Fruit fly (Drosophila melanogaster) whole organism, embryonic: ENCODE results near the gene Cp16.

Source experiments
- Asciz ChIP-seq: fragments of 200-800 bp; sonication (Bioruptor generic); optimal IDR thresholded peaks from 2 replicates; lab custom pipeline; 2017; ENCODE audit warnings: missing biosample characterization, mild to moderate bottlenecking, missing genetic modification characterization, missing genetic modification reagents
- Atf6 ChIP-seq: fragments of 200-800 bp; sonication (Bioruptor generic); IDR thresholded peaks from 2 replicates; pipeline ENCODE4 v1.3.6; 2022; ENCODE audit warnings: missing biosample characterization, missing genetic modification characterization
- B-H2 ChIP-seq: fragments of 200-800 bp; sonication (Bioruptor generic); optimal IDR thresholded peaks from 2 replicates; lab custom pipeline; 2018; ENCODE audit warnings: missing biosample characterization, mild to moderate bottlenecking, missing genetic modification characterization
- BtbVII ChIP-seq: fragments of 200-800 bp; sonication (Bioruptor generic); optimal IDR thresholded peaks from 3 replicates; lab custom pipeline; 2017; ENCODE audit warnings: missing biosample characterization, mild to moderate bottlenecking, missing genetic modification characterization
- CG10321 ChIP-seq: fragments of 200-800 bp; sonication (Bioruptor generic); IDR thresholded peaks from 2 replicates; pipeline ENCODE4 v1.3.6; 2022; ENCODE audit warnings: missing biosample characterization, missing genetic modification characterization
- CG12071 ChIP-seq: fragments of 200-800 bp; sonication (Bioruptor generic); optimal IDR thresholded peaks from 3 replicates; lab custom pipeline; 2018; ENCODE audit warnings: missing biosample characterization, mild to moderate bottlenecking, missing genetic modification characterization
- CG1233 ChIP-seq: fragments of 200-800 bp; sonication (Bioruptor generic); optimal IDR thresholded peaks from 4 replicates; lab custom pipeline; 2018; ENCODE audit warnings: missing biosample characterization, mild to moderate bottlenecking, missing genetic modification characterization
- CG12769 ChIP-seq: fragments of 200-800 bp; sonication (Bioruptor generic); optimal IDR thresholded peaks from 2 replicates; lab custom pipeline; 2019; ENCODE audit warnings: missing biosample characterization, mild to moderate bottlenecking, missing genetic modification characterization, moderate library complexity
- CG14014 ChIP-seq: fragments of 200-800 bp; sonication (Bioruptor generic); IDR thresholded peaks from 2 replicates; pipeline ENCODE4 v1.3.6; 2022; ENCODE audit warnings: missing biosample characterization, missing genetic modification characterization
- CG15696 ChIP-seq: fragments of 200-800 bp; sonication (Bioruptor generic); optimal IDR thresholded peaks from 2 replicates; lab custom pipeline; 2019; ENCODE audit warnings: missing biosample characterization, mild to moderate bottlenecking, missing genetic modification characterization, moderate library complexity
- CG17385 ChIP-seq: fragments of 200-800 bp; sonication (Bioruptor generic); optimal IDR thresholded peaks from 3 replicates; lab custom pipeline; 2018; ENCODE audit warnings: missing biosample characterization, mild to moderate bottlenecking, missing genetic modification characterization
- CG2875 ChIP-seq: fragments of 200-800 bp; sonication (Bioruptor generic); optimal IDR thresholded peaks from 2 replicates; lab custom pipeline; 2017; ENCODE audit warnings: missing biosample characterization, mild to moderate bottlenecking, missing genetic modification characterization, missing genetic modification reagents
- CG3065 ChIP-seq: fragments of 200-800 bp; sonication (Bioruptor generic); optimal IDR thresholded peaks from 2 replicates; lab custom pipeline; 2016; ENCODE audit warnings: missing biosample characterization, missing genetic modification characterization
- CG3163 ChIP-seq: fragments of 200-800 bp; sonication (Bioruptor generic); optimal IDR thresholded peaks from 3 replicates; lab custom pipeline; 2016; ENCODE audit warnings: missing biosample characterization, missing genetic modification characterization
- CG3726 ChIP-seq: fragments of 200-800 bp; sonication (Bioruptor generic); IDR thresholded peaks from 3 replicates; pipeline ENCODE4, ENCODE4 v1.3.6; 2022; ENCODE audit warnings: missing biosample characterization, missing genetic modification characterization
- CG4328 ChIP-seq: fragments of 200-800 bp; sonication (Bioruptor generic); optimal IDR thresholded peaks from 3 replicates; lab custom pipeline; 2017; ENCODE audit warnings: missing biosample characterization, missing genetic modification reagents, missing genetic modification characterization
- CG4360 ChIP-seq: fragments of 200-800 bp; sonication (Bioruptor generic); IDR thresholded peaks from 2 replicates; pipeline ENCODE4 v1.3.6; 2022; ENCODE audit warnings: missing biosample characterization, missing genetic modification characterization
- CG6175 ChIP-seq: fragments of 200-800 bp; sonication (Bioruptor generic); IDR thresholded peaks from 3 replicates; pipeline ENCODE4 v1.3.6; 2022; ENCODE audit warnings: missing biosample characterization, missing genetic modification characterization
- CG6689 ChIP-seq: fragments of 200-800 bp; sonication (Bioruptor generic); IDR thresholded peaks from 2 replicates; pipeline ENCODE4 v1.3.6; 2022; ENCODE audit warnings: missing biosample characterization, missing genetic modification characterization
- CG8290 ChIP-seq, 3 experiments: fragments of 200-800 bp; sonication (Bioruptor generic); optimal IDR thresholded peaks; 2 replicates each; lab custom pipeline; 2016 to 2019; ENCODE audit warnings: missing biosample characterization in 3 of 3, missing genetic modification characterization in 3 of 3, mild to moderate bottlenecking in 2 of 3, moderate library complexity in 1 of 3
- CG9437 ChIP-seq: fragments of 200-800 bp; sonication (Bioruptor generic); optimal IDR thresholded peaks from 2 replicates; lab custom pipeline; 2018; ENCODE audit warnings: missing biosample characterization, mild to moderate bottlenecking, missing genetic modification characterization
- CHES-1-like ChIP-seq: fragments of 200-800 bp; sonication (Bioruptor generic); optimal IDR thresholded peaks from 2 replicates; lab custom pipeline; 2016; ENCODE audit warnings: missing biosample characterization, missing genetic modification characterization
- CkIIα-i1 ChIP-seq: fragments of 200-800 bp; sonication (Bioruptor generic); IDR thresholded peaks from 2 replicates; pipeline ENCODE4 v1.3.6; 2022; ENCODE audit warnings: missing biosample characterization, missing genetic modification characterization
- Ets97D ChIP-seq: fragments of 200-800 bp; sonication (Bioruptor generic); optimal IDR thresholded peaks from 3 replicates; lab custom pipeline; 2016; ENCODE audit warnings: missing biosample characterization, missing genetic modification characterization
- Fer3 ChIP-seq: fragments of 200-800 bp; sonication (Bioruptor generic); optimal IDR thresholded peaks from 2 replicates; lab custom pipeline; 2018; ENCODE audit warnings: missing biosample characterization, mild to moderate bottlenecking, missing genetic modification characterization, moderate library complexity
- Gug ChIP-seq: fragments of 200-800 bp; sonication (Bioruptor generic); IDR thresholded peaks from 4 replicates; pipeline ENCODE4 v1.3.6; 2022; ENCODE audit warnings: missing biosample characterization, missing genetic modification characterization
- H15 ChIP-seq: fragments of 200-800 bp; sonication (Bioruptor generic); IDR thresholded peaks from 3 replicates; pipeline ENCODE4 v1.3.6; 2022; ENCODE audit warnings: missing biosample characterization, missing genetic modification characterization
- Hmr ChIP-seq: fragments of 200-800 bp; sonication (Bioruptor generic); optimal IDR thresholded peaks from 3 replicates; lab custom pipeline; 2017; ENCODE audit warnings: mild to moderate bottlenecking, missing biosample characterization, missing genetic modification reagents, missing genetic modification characterization
- Hr78 ChIP-seq, 2 experiments: fragments of 200-800 bp in 1 of 2; fragments of >200 bp in 1 of 2; sonication (Bioruptor generic) in 1 of 2; optimal IDR thresholded peaks; 2 replicates each; lab custom pipeline; 2017 to 2019; ENCODE audit warnings: missing biosample characterization in 2 of 2, missing genetic modification characterization in 2 of 2, mild to moderate bottlenecking in 1 of 2, moderate library complexity in 1 of 2
- Max ChIP-seq: fragments of 200-800 bp; sonication (Bioruptor generic); optimal IDR thresholded peaks from 2 replicates; lab custom pipeline; 2016; ENCODE audit warnings: missing biosample characterization, mild to moderate bottlenecking, missing genetic modification characterization
- Oaz ChIP-seq: fragments of 200-800 bp; sonication (Bioruptor generic); IDR thresholded peaks from 2 replicates; pipeline ENCODE4 v1.3.6; 2022; ENCODE audit warnings: missing biosample characterization, missing genetic modification characterization
- Optix ChIP-seq: fragments of 200-800 bp; sonication (Bioruptor generic); IDR thresholded peaks from 3 replicates; pipeline ENCODE4 v1.3.6; 2022; ENCODE audit warnings: missing biosample characterization, missing genetic modification characterization
- Side ChIP-seq: fragments of 200-800 bp; sonication (Bioruptor generic); optimal IDR thresholded peaks from 2 replicates; lab custom pipeline; 2016; ENCODE audit warnings: missing biosample characterization, missing genetic modification characterization
- amos ChIP-seq: fragments of 200-800 bp; sonication (Bioruptor generic); IDR thresholded peaks from 2 replicates; pipeline ENCODE4 v1.3.6; 2022; ENCODE audit warnings: missing biosample characterization, missing genetic modification characterization; ENCODE audit not compliant: partially characterized antibody
- ase ChIP-seq: fragments of 200-800 bp; sonication (Bioruptor generic); IDR thresholded peaks from 3 replicates; pipeline ENCODE4 v1.3.6; 2022; ENCODE audit warnings: missing biosample characterization, missing genetic modification characterization
- bsh ChIP-seq, 2 experiments: fragments of 200-800 bp; sonication (Bioruptor generic); optimal IDR thresholded peaks; 2 replicates each; lab custom pipeline; 2017 to 2018; ENCODE audit warnings: mild to moderate bottlenecking in 2 of 2, missing biosample characterization in 2 of 2, missing genetic modification characterization in 2 of 2, moderate library complexity in 1 of 2
- grn ChIP-seq: fragments of 200-800 bp; sonication (Bioruptor generic); optimal IDR thresholded peaks from 3 replicates; lab custom pipeline; 2017; ENCODE audit warnings: missing biosample characterization, missing genetic modification characterization
- gsb-n ChIP-seq: fragments of 200-800 bp; sonication (Bioruptor generic); optimal IDR thresholded peaks from 3 replicates; lab custom pipeline; 2018; ENCODE audit warnings: missing biosample characterization, mild to moderate bottlenecking, missing genetic modification characterization
- hbn ChIP-seq: fragments of 200-800 bp; sonication (Bioruptor generic); IDR thresholded peaks from 2 replicates; pipeline ENCODE4 v1.3.6; 2022; ENCODE audit warnings: missing biosample characterization, missing genetic modification characterization; ENCODE audit not compliant: partially characterized antibody
- kay ChIP-seq: fragments of 200-800 bp; sonication (Bioruptor generic); optimal IDR thresholded peaks from 2 replicates; lab custom pipeline; 2016; ENCODE audit warnings: missing biosample characterization, missing genetic modification characterization
- lab ChIP-seq: fragments of 200-800 bp; sonication (Bioruptor generic); optimal IDR thresholded peaks from 3 replicates; lab custom pipeline; 2017; ENCODE audit warnings: missing biosample characterization, missing genetic modification characterization, mild to moderate bottlenecking, moderate library complexity, missing genetic modification reagents
- sc ChIP-seq, 3 experiments: fragments of >200 bp in 2 of 3; fragments of 200-800 bp in 1 of 3; sonication (Bioruptor generic) in 1 of 3; optimal IDR thresholded peaks; 2 replicates in 2 of 3; 3 replicates in 1 of 3; lab custom pipeline; 2017; ENCODE audit warnings: mild to moderate bottlenecking in 1 of 3, missing biosample characterization in 1 of 3, missing genetic modification characterization in 1 of 3, missing genetic modification reagents in 1 of 3
- sd ChIP-seq: fragments of 200-800 bp; sonication (Bioruptor generic); optimal IDR thresholded peaks from 3 replicates; lab custom pipeline; 2018; ENCODE audit warnings: missing biosample characterization, mild to moderate bottlenecking, missing genetic modification characterization, moderate library complexity
- toy ChIP-seq: fragments of 200-800 bp; sonication (Bioruptor generic); IDR thresholded peaks from 2 replicates; pipeline ENCODE4 v1.3.6; 2022; ENCODE audit warnings: missing biosample characterization, missing genetic modification characterization
- trh ChIP-seq: fragments of 200-800 bp; sonication (Bioruptor generic); optimal IDR thresholded peaks from 2 replicates; lab custom pipeline; 2016; ENCODE audit warnings: missing biosample characterization, missing genetic modification characterization
- vvl ChIP-seq: fragments of 200-800 bp; sonication (Bioruptor generic); IDR thresholded peaks from 2 replicates; pipeline ENCODE4 v1.3.6; 2022; ENCODE audit warnings: missing biosample characterization, missing genetic modification characterization
- wor ChIP-seq: fragments of 200-800 bp; sonication (Bioruptor generic); IDR thresholded peaks from 2 replicates; pipeline ENCODE4 v1.3.6; 2022; ENCODE audit warnings: missing biosample characterization, missing genetic modification characterization
- zfh2 ChIP-seq: fragments of 200-800 bp; sonication (Bioruptor generic); optimal IDR thresholded peaks from 2 replicates; lab custom pipeline; 2016; ENCODE audit warnings: missing biosample characterization, missing genetic modification characterization

Gene Cp16

dm6 chr3L:8683773-8684172 is 48.0 kb upstream of the Cp16 start (continued):
- TF ChIP-seq lab (GFP tag; lab: Kevin White, UChicago), result peak; percentile 71
- peak; percentile 59 for TF ChIP-seq CG12071 (GFP tag; lab: Kevin White, UChicago)
- TF ChIP-seq CG10321 (GFP tag; lab: Robert Waterston, UW), result 0 out of 2 replicates have a peak, but pooled peaks have one; percentile 26
- TF ChIP-seq toy (GFP tag; lab: Robert Waterston, UW), result 0 out of 2 replicates have a peak, but pooled peaks have one; percentile 27
- TF ChIP-seq zfh2, result no peak
- peak; percentile 29; the same call in 1 of the 3 replicates for TF ChIP-seq Optix (GFP tag; lab: Robert Waterston, UW)
- peak; percentile 56 for TF ChIP-seq CG4328 (GFP tag; lab: Kevin White, UChicago)
- TF ChIP-seq CG14014, result peak; percentile 54; the same call in 1 of the 2 replicates
- peak; percentile 14 for TF ChIP-seq CG2875
- peak in 1 of 2 experiments; percentile 55 for TF ChIP-seq Hr78 (GFP tag; optimal IDR thresholded peaks at IDR 0.05; lab: Kevin White, UChicago)
- peak; percentile 6 for TF ChIP-seq CG1233 (GFP tag; lab: Kevin White, UChicago)
- TF ChIP-seq H15, result 0 out of 3 replicates have a peak, but pooled peaks have one; percentile 48
- 0 out of 3 replicates have a peak, but pooled peaks have one; percentile 5 for TF ChIP-seq CG3726
- TF ChIP-seq CG6175 (GFP tag; lab: Robert Waterston, UW), result 0 out of 3 replicates have a peak, but pooled peaks have one; percentile 54
- no peak for TF ChIP-seq hbn
- TF ChIP-seq Asciz (GFP tag; lab: Kevin White, UChicago), result peak; percentile 7
- no peak for TF ChIP-seq CG9437 (GFP tag; lab: Kevin White, UChicago)
- no peak for TF ChIP-seq CG15696 (tag; lab: Kevin White, UChicago)
- TF ChIP-seq trh (GFP tag; lab: Kevin White, UChicago), result no peak
- no peak for TF ChIP-seq CG8290 (GFP tag; optimal IDR thresholded peaks at IDR 0.05; lab: Kevin White, UChicago)
- peak in 1 of 2 experiments; percentile 59 for TF ChIP-seq CG8290 (tag; optimal IDR thresholded peaks at IDR 0.05; lab: Kevin White, UChicago)
- peak; percentile 27; the same call in 1 of the 2 replicates for TF ChIP-seq CG6689 (GFP tag; lab: Robert Waterston, UW)
- TF ChIP-seq gsb-n (tag; lab: Kevin White, UChicago), result no peak

dm6 chr3L:8684419-8685081 is 47.2 kb upstream of the Cp16 start:
- TF ChIP-seq BtbVII (GFP tag; lab: Kevin White, UChicago) (no peak), Hmr (GFP tag; lab: Kevin White, UChicago) (peak; percentile 7), CG6175 (GFP tag; lab: Robert Waterston, UW) (peak; percentile 66; the same call in 2 of the 3 replicates), grn (GFP tag; lab: Kevin White, UChicago) (no peak), B-H2 (GFP tag; lab: Kevin White, UChicago) (no peak), CG3163 (GFP tag; lab: Kevin White, UChicago) (no peak), amos (GFP tag; lab: Robert Waterston, UW) (no peak), Fer3 (no peak), wor (GFP tag; lab: Robert Waterston, UW) (no peak), CG12769 (tag; lab: Kevin White, UChicago) (peak; percentile 29), Oaz (GFP tag; lab: Robert Waterston, UW) (no peak), sc (optimal IDR thresholded peaks at IDR 0.05; lab: Kevin White, UChicago) (no peak), sc (GFP tag; optimal IDR thresholded peaks at IDR 0.05; lab: Kevin White, UChicago) (no peak), CkIIα-i1 (no peak), sd (tag; lab: Kevin White, UChicago) (peak; percentile 42), CG17385 (GFP tag; lab: Kevin White, UChicago) (no peak), Side (no peak), trh (GFP tag; lab: Kevin White, UChicago) (no peak), CG3065 (GFP tag; lab: Kevin White, UChicago) (no peak), Gug (GFP tag; lab: Robert Waterston, UW) (no peak), bsh (GFP tag; optimal IDR thresholded peaks at IDR 0.05; lab: Kevin White, UChicago) (no peak), CHES-1-like (GFP tag; lab: Kevin White, UChicago) (no peak), Ets97D (no peak), Atf6 (GFP tag; lab: Robert Waterston, UW) (0 out of 2 replicates have a peak, but pooled peaks have one; percentile 20), kay (GFP tag; lab: Kevin White, UChicago) (no peak), CG4360 (GFP tag; lab: Robert Waterston, UW) (no peak), Max (GFP tag; lab: Kevin White, UChicago) (no peak), ase (GFP tag; lab: Robert Waterston, UW) (no peak), vvl (GFP tag; lab: Robert Waterston, UW) (no peak)
